Fruit fly (Drosophila melanogaster): ENCODE data around the gene CG5934.

- TF ChIP-seq EcR (GFP tag; optimal IDR thresholded peaks at IDR 0.05): no peak
- no peak for TF ChIP-seq psq (optimal IDR thresholded peaks at IDR 0.05)
- TF ChIP-seq pan (optimal IDR thresholded peaks at IDR 0.05): no peak
- no peak for TF ChIP-seq Dll (optimal IDR thresholded peaks at IDR 0.05)
- TF ChIP-seq CG8478 (optimal IDR thresholded peaks at IDR 0.05): no peak
- no peak for TF ChIP-seq usp (GFP tag; optimal IDR thresholded peaks at IDR 0.05)
Observed at dm6 chr3R:27228342-27228741, 45.2 kb upstream of the CG5934 start, which contains the start of gene CG42813.

Measured in whole organism.